Worm (Caenorhabditis elegans) whole organism, L1 larva: ENCODE results near the gene acr-15.

Experiments used
- alr-1 ChIP-seq: fragments of 200-800 bp; sonication (Bioruptor generic); optimal IDR thresholded peaks from 2 replicates; lab custom pipeline; 2018; ENCODE audit warnings: borderline replicate concordance, mild to moderate bottlenecking, missing genetic modification characterization, missing compliant biosample characterization
- ama-1 ChIP-seq: fragments of 150-350 bp; optimal IDR thresholded peaks from 2 replicates; lab custom pipeline; 2014
- ceh-63 ChIP-seq: fragments of 200-800 bp; sonication (Bioruptor generic); optimal IDR thresholded peaks from 2 replicates; lab custom pipeline; 2018; ENCODE audit warnings: mild to moderate bottlenecking, missing genetic modification characterization, missing compliant biosample characterization
- ceh-82 ChIP-seq, 3 experiments: fragments of 150-350 bp in 1 of 3; sonication (generic microtip) in 2 of 3; optimal IDR thresholded peaks; 2 replicates each; lab custom pipeline; 2014 to 2017; ENCODE audit warnings: missing biosample characterization in 3 of 3, missing genetic modification characterization in 3 of 3
- ceh-90 ChIP-seq: sonication (generic microtip); optimal IDR thresholded peaks from 2 replicates; lab custom pipeline; 2016; ENCODE audit warnings: missing genetic modification characterization, missing compliant biosample characterization
- dsc-1 ChIP-seq: sonication (generic microtip); optimal IDR thresholded peaks from 2 replicates; lab custom pipeline; 2016; ENCODE audit warnings: mild to moderate bottlenecking, missing genetic modification characterization, missing compliant biosample characterization
- efl-3 ChIP-seq: fragments of 200-800 bp; sonication (Bioruptor generic); optimal IDR thresholded peaks from 2 replicates; lab custom pipeline; 2018; ENCODE audit warnings: mild to moderate bottlenecking, missing genetic modification characterization, missing compliant biosample characterization
- egl-27 ChIP-seq, 2 experiments: fragments of 150-350 bp in 1 of 2; sonication (generic microtip); optimal IDR thresholded peaks; 3 replicates each; lab custom pipeline; 2017 to 2018; ENCODE audit warnings: missing biosample characterization in 2 of 2, missing genetic modification characterization in 2 of 2, missing genetic modification reagents in 2 of 2
- elt-2 ChIP-seq: sonication (generic microtip); optimal IDR thresholded peaks from 2 replicates; lab custom pipeline; 2016; ENCODE audit warnings: missing genetic modification characterization, mild to moderate bottlenecking, inconsistent platforms, missing compliant biosample characterization, missing genetic modification reagents
- ets-5 ChIP-seq: fragments of 200-800 bp; sonication (Bioruptor generic); IDR thresholded peaks from 2 replicates; pipeline ENCODE4 v1.3.6; 2022; ENCODE audit warnings: missing genetic modification characterization, missing compliant biosample characterization
- fkh-10 ChIP-seq: sonication (generic microtip); optimal IDR thresholded peaks from 2 replicates; lab custom pipeline; 2017; ENCODE audit warnings: missing biosample characterization, missing genetic modification reagents, missing genetic modification characterization
- fkh-4 ChIP-seq: sonication (generic microtip); optimal IDR thresholded peaks from 2 replicates; lab custom pipeline; 2016; ENCODE audit warnings: missing compliant biosample characterization, missing genetic modification characterization, borderline replicate concordance
- fkh-8 ChIP-seq: sonication (generic microtip); optimal IDR thresholded peaks from 2 replicates; lab custom pipeline; 2016; ENCODE audit warnings: mild to moderate bottlenecking, missing genetic modification characterization, missing compliant biosample characterization
- fos-1 ChIP-seq: fragments of 150-350 bp; optimal IDR thresholded peaks from 2 replicates; lab custom pipeline; 2014; ENCODE audit warnings: missing biosample characterization, missing genetic modification characterization
- grh-1 ChIP-seq: fragments of 200-800 bp; sonication (Bioruptor generic); IDR thresholded peaks from 2 replicates; pipeline ENCODE4 v1.3.6; 2022; ENCODE audit warnings: missing genetic modification reagents, missing genetic modification characterization, missing compliant biosample characterization
- hlh-17 ChIP-seq: fragments of 200-800 bp; sonication (Bioruptor generic); optimal IDR thresholded peaks from 2 replicates; lab custom pipeline; 2018; ENCODE audit warnings: missing genetic modification characterization, mild to moderate bottlenecking, missing compliant biosample characterization, moderate library complexity, borderline replicate concordance
- hlh-4 ChIP-seq: sonication (generic microtip); optimal IDR thresholded peaks from 2 replicates; lab custom pipeline; 2016; ENCODE audit warnings: mild to moderate bottlenecking, missing genetic modification characterization, missing compliant biosample characterization
- irx-1 ChIP-seq: sonication (generic microtip); optimal IDR thresholded peaks from 2 replicates; lab custom pipeline; 2016; ENCODE audit warnings: missing genetic modification characterization, missing compliant biosample characterization
- lin-13 ChIP-seq: fragments of 150-350 bp; optimal IDR thresholded peaks from 2 replicates; lab custom pipeline; 2014; ENCODE audit warnings: missing biosample characterization, missing genetic modification reagents, missing genetic modification characterization
- mdl-1 ChIP-seq, 2 experiments: fragments of 150-350 bp; optimal IDR thresholded peaks; 2 replicates each; lab custom pipeline; 2014 to 2017; ENCODE audit warnings: missing biosample characterization in 2 of 2, missing genetic modification characterization in 2 of 2, inconsistent platforms in 1 of 2
- mep-1 ChIP-seq: fragments of 150-350 bp; optimal IDR thresholded peaks from 2 replicates; lab custom pipeline; 2014; ENCODE audit warnings: missing biosample characterization, missing genetic modification characterization
- nhr-12 ChIP-seq: sonication (generic microtip); optimal IDR thresholded peaks from 2 replicates; lab custom pipeline; 2017; ENCODE audit warnings: missing biosample characterization, missing genetic modification characterization
- nhr-19 ChIP-seq: fragments of 200-800 bp; sonication (Bioruptor generic); conservative IDR thresholded peaks from 2 replicates; pipeline ENCODE4 v1.3.6; 2022; ENCODE audit warnings: missing genetic modification characterization, missing compliant biosample characterization
- nhr-20 ChIP-seq: sonication (generic microtip); optimal IDR thresholded peaks from 2 replicates; lab custom pipeline; 2016; ENCODE audit warnings: mild to moderate bottlenecking, missing genetic modification characterization, missing compliant biosample characterization
- nhr-237 ChIP-seq: fragments of 150-350 bp; optimal IDR thresholded peaks from 2 replicates; lab custom pipeline; 2014; ENCODE audit warnings: missing biosample characterization, missing genetic modification characterization
- nhr-28 ChIP-seq: fragments of 150-350 bp; optimal IDR thresholded peaks from 2 replicates; lab custom pipeline; 2014; ENCODE audit warnings: missing biosample characterization, missing genetic modification characterization
- nhr-76 ChIP-seq: sonication (generic microtip); optimal IDR thresholded peaks from 2 replicates; lab custom pipeline; 2017; ENCODE audit warnings: missing biosample characterization, missing genetic modification characterization
- pax-3 ChIP-seq: fragments of 200-800 bp; sonication (Bioruptor generic); optimal IDR thresholded peaks from 2 replicates; lab custom pipeline; 2018; ENCODE audit warnings: mild to moderate bottlenecking, missing genetic modification characterization, moderate library complexity, missing compliant biosample characterization
- skn-1 ChIP-seq: fragments of 150-350 bp; optimal IDR thresholded peaks from 2 replicates; lab custom pipeline; 2014; ENCODE audit warnings: missing biosample characterization, missing genetic modification characterization
- sox-4 ChIP-seq: sonication (generic microtip); optimal IDR thresholded peaks from 2 replicates; lab custom pipeline; 2016; ENCODE audit warnings: missing genetic modification characterization, missing compliant biosample characterization
- sptf-1 ChIP-seq: fragments of 150-350 bp; optimal IDR thresholded peaks from 2 replicates; lab custom pipeline; 2014; ENCODE audit warnings: missing biosample characterization, missing genetic modification characterization
- swsn-7 ChIP-seq: sonication (generic microtip); optimal IDR thresholded peaks from 2 replicates; lab custom pipeline; 2016; ENCODE audit warnings: missing genetic modification characterization, missing compliant biosample characterization
- unc-130 ChIP-seq: fragments of 150-350 bp; optimal IDR thresholded peaks from 2 replicates; lab custom pipeline; 2017; ENCODE audit warnings: missing biosample characterization, missing genetic modification characterization, inconsistent platforms
- unc-98 ChIP-seq: fragments of 200-800 bp; sonication (Bioruptor generic); IDR thresholded peaks from 2 replicates; pipeline ENCODE4 v1.3.6; 2022; ENCODE audit warnings: missing genetic modification characterization, missing compliant biosample characterization
- vab-15 ChIP-seq: sonication (generic microtip); optimal IDR thresholded peaks from 2 replicates; lab custom pipeline; 2017; ENCODE audit warnings: missing genotype, mild to moderate bottlenecking, missing genetic modification characterization, missing compliant biosample characterization
- zag-1 ChIP-seq: fragments of 150-350 bp; optimal IDR thresholded peaks from 2 replicates; lab custom pipeline; 2014; ENCODE audit warnings: missing biosample characterization, missing genetic modification characterization
- zip-4 ChIP-seq: fragments of 200-800 bp; sonication (Bioruptor generic); optimal IDR thresholded peaks from 2 replicates; lab custom pipeline; 2018; ENCODE audit warnings: mild to moderate bottlenecking, missing genetic modification characterization, moderate library complexity, missing compliant biosample characterization
- ztf-4 ChIP-seq: fragments of 150-350 bp; optimal IDR thresholded peaks from 2 replicates; lab custom pipeline; 2014; ENCODE audit warnings: missing biosample characterization, missing genetic modification characterization

Gene acr-15

ce11 chrV:8594105-8594964, 41.8 kb downstream of the acr-15 start, which contains the start of gene tag-196 (continued):
- peak; percentile 74 for TF ChIP-seq unc-130 (tag; lab: Kevin White, UChicago)

- no peak for TF ChIP-seq mep-1
- TF ChIP-seq elt-2 = no peak
- TF ChIP-seq nhr-28 (tag; lab: Kevin White, UChicago) = no peak
- no peak for TF ChIP-seq mdl-1 (tag; optimal IDR thresholded peaks at IDR 0.05; lab: Kevin White, UChicago)
- no peak for TF ChIP-seq pax-3 (tag; lab: Kevin White, UChicago)
- TF ChIP-seq ceh-82 (tag; optimal IDR thresholded peaks at IDR 0.05; lab: Kevin White, UChicago) = no peak
- TF ChIP-seq grh-1 = no peak
- TF ChIP-seq egl-27 (tag; optimal IDR thresholded peaks at IDR 0.05; lab: Kevin White, UChicago) = no peak
- no peak for TF ChIP-seq swsn-7
- no peak for TF ChIP-seq sox-4 (tag; lab: Kevin White, UChicago)
- no peak for TF ChIP-seq fkh-10 (GFP tag; lab: Kevin White, UChicago)
- no peak for TF ChIP-seq zag-1 (tag; lab: Kevin White, UChicago)
- no peak for TF ChIP-seq ets-5 (GFP tag; lab: Robert Waterston, UW)
- TF ChIP-seq vab-15 (tag; lab: Kevin White, UChicago) = no peak
- TF ChIP-seq sptf-1 (tag; lab: Kevin White, UChicago) = no peak
- no peak for TF ChIP-seq zip-4 (GFP tag; lab: Kevin White, UChicago)
- no peak for TF ChIP-seq ceh-63
- TF ChIP-seq dsc-1 (tag; lab: Kevin White, UChicago) = no peak
Measured at ce11 chrV:8599192-8599591, 46.7 kb downstream of the acr-15 start, which contains the start of gene F41E6.7. TSS of gene F41E6.7 (minus strand) at chrV:8599292.

DNA sequence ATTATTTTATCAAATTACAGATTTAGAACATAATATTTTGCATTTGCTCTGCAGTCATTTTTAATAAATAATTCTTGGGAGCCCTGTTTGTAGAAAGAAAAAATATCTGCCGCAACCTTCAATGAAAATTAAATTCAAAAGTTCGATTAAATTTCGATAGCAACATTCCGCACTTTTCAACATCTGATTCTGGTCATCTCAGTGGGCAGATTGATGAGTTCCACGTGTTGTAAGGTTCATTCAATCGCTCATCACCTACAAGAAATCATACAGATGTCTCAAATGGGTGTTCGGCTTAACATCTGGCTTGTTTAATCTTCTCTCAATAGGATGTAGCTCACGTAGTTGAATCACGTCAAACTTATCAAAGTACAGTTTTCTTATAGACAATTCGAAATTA, 47.5 kb downstream of the acr-15 start:
- TF ChIP-seq fkh-4 (tag; lab: Kevin White, UChicago) (peak; percentile 92), dsc-1 (tag; lab: Kevin White, UChicago) (peak; percentile 98), mep-1 (no peak), elt-2 (no peak), hlh-4 (no peak), nhr-19 (GFP tag; lab: Robert Waterston, UW) (no peak), hlh-17 (GFP tag; lab: Kevin White, UChicago) (no peak), skn-1 (tag; lab: Kevin White, UChicago) (no peak), ceh-90 (tag; lab: Kevin White, UChicago) (no peak), lin-13 (GFP tag; lab: Kevin White, UChicago) (no peak), efl-3 (GFP tag; lab: Kevin White, UChicago) (no peak), nhr-76 (no peak), nhr-237 (tag; lab: Kevin White, UChicago) (no peak), fkh-8 (tag; lab: Kevin White, UChicago) (no peak)
- TF ChIP-seq, all 84 proteins: peak for 2

DNA sequence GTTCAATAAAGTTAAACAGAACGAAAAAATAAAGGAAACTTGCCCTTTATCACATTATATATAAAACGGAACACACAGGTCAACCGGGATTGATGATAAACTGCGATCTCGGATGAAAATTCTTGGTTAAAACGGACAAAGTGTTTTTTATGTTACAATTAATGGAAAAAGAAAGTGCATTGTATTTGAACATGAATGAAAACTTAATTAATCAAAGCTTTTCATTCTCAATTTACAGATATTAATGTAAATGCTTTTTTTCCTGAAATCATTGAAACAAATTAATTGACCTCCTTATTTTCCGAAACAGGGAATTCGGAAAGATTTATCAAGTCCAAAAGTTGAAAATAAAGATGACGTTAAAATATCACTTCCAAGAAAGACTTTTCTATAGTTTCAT, 48.9 kb downstream of the acr-15 start, which contains the start of gene F41E6.8:
Gene F41E6.8 (minus strand): TSS at position 101 of the 400 bp plus-strand sequence.
- TF ChIP-seq skn-1 (tag; lab: Kevin White, UChicago) (no peak), unc-98 (GFP tag; lab: Robert Waterston, UW) (no peak), ztf-4 (tag; lab: Kevin White, UChicago) (no peak), irx-1 (tag; lab: Kevin White, UChicago) (no peak), zag-1 (tag; lab: Kevin White, UChicago) (no peak), fkh-4 (tag; lab: Kevin White, UChicago) (no peak), nhr-12 (tag; lab: Kevin White, UChicago) (no peak), elt-2 (no peak), alr-1 (tag; lab: Kevin White, UChicago) (no peak), zip-4 (GFP tag; lab: Kevin White, UChicago) (no peak), nhr-237 (tag; lab: Kevin White, UChicago) (no peak), ama-1 (no peak), hlh-4 (no peak), fos-1 (no peak), nhr-20 (tag; lab: Kevin White, UChicago) (no peak)
